Fruit fly (Drosophila melanogaster): ENCODE measurements around the gene mRpS18C.

- no peak for TF ChIP-seq CTCF (optimal IDR thresholded peaks at IDR 0.05)
- TF ChIP-seq CG8478 (optimal IDR thresholded peaks at IDR 0.05): no peak
Measured at dm6 chr3R:30453236-30453635, 29.5 kb downstream of the mRpS18C start.

Measured in S2 (cell line).